Worm (Caenorhabditis elegans) whole organism, L1 larva: Measurements from ENCODE around the gene D1054.9.

Source experiments
- C04F5.9 ChIP-seq: sonication (generic microtip); optimal IDR thresholded peaks from 2 replicates; lab custom pipeline; 2016; ENCODE audit warnings: missing genetic modification characterization, missing compliant biosample characterization
- C34B4.2 ChIP-seq: sonication (generic microtip); optimal IDR thresholded peaks from 2 replicates; lab custom pipeline; 2017; ENCODE audit warnings: mild to moderate bottlenecking, missing genetic modification characterization, missing compliant biosample characterization
- F16B12.6 ChIP-seq: fragments of 150-350 bp; optimal IDR thresholded peaks from 2 replicates; lab custom pipeline; 2014; ENCODE audit warnings: missing biosample characterization, missing genetic modification characterization
- alr-1 ChIP-seq: fragments of 200-800 bp; sonication (Bioruptor generic); optimal IDR thresholded peaks from 2 replicates; lab custom pipeline; 2018; ENCODE audit warnings: borderline replicate concordance, mild to moderate bottlenecking, missing genetic modification characterization, missing compliant biosample characterization
- ama-1 ChIP-seq: fragments of 150-350 bp; optimal IDR thresholded peaks from 2 replicates; lab custom pipeline; 2014
- ceh-63 ChIP-seq: fragments of 200-800 bp; sonication (Bioruptor generic); optimal IDR thresholded peaks from 2 replicates; lab custom pipeline; 2018; ENCODE audit warnings: mild to moderate bottlenecking, missing genetic modification characterization, missing compliant biosample characterization
- ceh-88 ChIP-seq: fragments of 200-800 bp; sonication (Bioruptor generic); IDR thresholded peaks from 2 replicates; pipeline ENCODE4 v1.3.6; 2022; ENCODE audit warnings: missing genetic modification characterization, missing compliant biosample characterization
- ceh-90 ChIP-seq: sonication (generic microtip); optimal IDR thresholded peaks from 2 replicates; lab custom pipeline; 2016; ENCODE audit warnings: missing genetic modification characterization, missing compliant biosample characterization
- dsc-1 ChIP-seq: sonication (generic microtip); optimal IDR thresholded peaks from 2 replicates; lab custom pipeline; 2016; ENCODE audit warnings: mild to moderate bottlenecking, missing genetic modification characterization, missing compliant biosample characterization
- efl-1 ChIP-seq, 4 experiments: fragments of 150-350 bp; optimal IDR thresholded peaks in 3 of 4; peaks in 1 of 4; 1 replicate in 1 of 4; 2 replicates in 3 of 4; lab custom pipeline; 2014; ENCODE audit warnings: missing biosample characterization in 2 of 4, missing genetic modification characterization in 2 of 4, missing genetic modification reagents in 2 of 4
- efl-3 ChIP-seq: fragments of 200-800 bp; sonication (Bioruptor generic); optimal IDR thresholded peaks from 2 replicates; lab custom pipeline; 2018; ENCODE audit warnings: mild to moderate bottlenecking, missing genetic modification characterization, missing compliant biosample characterization
- egl-13 ChIP-seq: sonication (generic microtip); optimal IDR thresholded peaks from 2 replicates; lab custom pipeline; 2016; ENCODE audit warnings: missing genotype, missing genetic modification reagents, missing genetic modification characterization, missing compliant biosample characterization
- elt-2 ChIP-seq: sonication (generic microtip); optimal IDR thresholded peaks from 2 replicates; lab custom pipeline; 2016; ENCODE audit warnings: missing genetic modification characterization, mild to moderate bottlenecking, inconsistent platforms, missing compliant biosample characterization, missing genetic modification reagents
- elt-3 ChIP-seq, 6 experiments: fragments of 150-350 bp in 1 of 6; sonication (generic microtip); optimal IDR thresholded peaks; 2 replicates each; lab custom pipeline; 2017 to 2018; ENCODE audit warnings: missing biosample characterization in 6 of 6, missing genetic modification characterization in 6 of 6, inconsistent platforms in 1 of 6
- ets-5 ChIP-seq: fragments of 200-800 bp; sonication (Bioruptor generic); IDR thresholded peaks from 2 replicates; pipeline ENCODE4 v1.3.6; 2022; ENCODE audit warnings: missing genetic modification characterization, missing compliant biosample characterization
- fkh-10 ChIP-seq: sonication (generic microtip); optimal IDR thresholded peaks from 2 replicates; lab custom pipeline; 2017; ENCODE audit warnings: missing biosample characterization, missing genetic modification reagents, missing genetic modification characterization
- fos-1 ChIP-seq: fragments of 150-350 bp; optimal IDR thresholded peaks from 2 replicates; lab custom pipeline; 2014; ENCODE audit warnings: missing biosample characterization, missing genetic modification characterization
- isw-1 ChIP-seq: fragments of 200-800 bp; sonication (Bioruptor generic); IDR thresholded peaks from 2 replicates; pipeline ENCODE4 v1.3.6; 2022; ENCODE audit warnings: missing genetic modification characterization, missing compliant biosample characterization
- lin-14 ChIP-seq: fragments of 200-800 bp; sonication (Bioruptor generic); optimal IDR thresholded peaks from 2 replicates; lab custom pipeline; 2018; ENCODE audit warnings: mild to moderate bottlenecking, missing genetic modification characterization, moderate library complexity, missing compliant biosample characterization
- lin-15B ChIP-seq: fragments of 150-350 bp; sonication (generic microtip); optimal IDR thresholded peaks from 3 replicates; lab custom pipeline; 2014; ENCODE audit warnings: missing biosample characterization, missing genetic modification characterization
- lin-35 ChIP-seq, 2 experiments: fragments of 150-350 bp; optimal IDR thresholded peaks; 2 replicates each; lab custom pipeline; 2014; ENCODE audit warnings: missing biosample characterization in 2 of 2, missing genetic modification characterization in 2 of 2, missing genetic modification reagents in 2 of 2
- lsy-2 ChIP-seq, 2 experiments: fragments of 150-350 bp; optimal IDR thresholded peaks; 2 replicates each; lab custom pipeline; 2014; ENCODE audit warnings: missing biosample characterization in 2 of 2, missing genetic modification characterization in 2 of 2
- mab-9 ChIP-seq: fragments of 200-800 bp; sonication (Bioruptor generic); IDR thresholded peaks from 2 replicates; pipeline ENCODE4 v1.3.6; 2022; ENCODE audit warnings: missing genetic modification reagents, missing genetic modification characterization, missing compliant biosample characterization
- mdl-1 ChIP-seq, 2 experiments: fragments of 150-350 bp; optimal IDR thresholded peaks; 2 replicates each; lab custom pipeline; 2014 to 2017; ENCODE audit warnings: missing biosample characterization in 2 of 2, missing genetic modification characterization in 2 of 2, inconsistent platforms in 1 of 2
- mep-1 ChIP-seq: fragments of 150-350 bp; optimal IDR thresholded peaks from 2 replicates; lab custom pipeline; 2014; ENCODE audit warnings: missing biosample characterization, missing genetic modification characterization
- nhr-11 ChIP-seq: fragments of 150-350 bp; optimal IDR thresholded peaks from 2 replicates; lab custom pipeline; 2014; ENCODE audit warnings: missing biosample characterization, missing genetic modification characterization
- nhr-12 ChIP-seq: sonication (generic microtip); optimal IDR thresholded peaks from 2 replicates; lab custom pipeline; 2017; ENCODE audit warnings: missing biosample characterization, missing genetic modification characterization
- nhr-20 ChIP-seq: sonication (generic microtip); optimal IDR thresholded peaks from 2 replicates; lab custom pipeline; 2016; ENCODE audit warnings: mild to moderate bottlenecking, missing genetic modification characterization, missing compliant biosample characterization
- nhr-237 ChIP-seq: fragments of 150-350 bp; optimal IDR thresholded peaks from 2 replicates; lab custom pipeline; 2014; ENCODE audit warnings: missing biosample characterization, missing genetic modification characterization
- nhr-28 ChIP-seq: fragments of 150-350 bp; optimal IDR thresholded peaks from 2 replicates; lab custom pipeline; 2014; ENCODE audit warnings: missing biosample characterization, missing genetic modification characterization
- nhr-47 ChIP-seq: sonication (generic microtip); optimal IDR thresholded peaks from 2 replicates; lab custom pipeline; 2016; ENCODE audit warnings: mild to moderate bottlenecking, missing genetic modification characterization, moderate library complexity, missing compliant biosample characterization
- nhr-77 ChIP-seq: fragments of 150-350 bp; optimal IDR thresholded peaks from 2 replicates; lab custom pipeline; 2014; ENCODE audit warnings: missing biosample characterization, missing genetic modification characterization
- nhr-84 ChIP-seq: sonication (generic microtip); optimal IDR thresholded peaks from 2 replicates; lab custom pipeline; 2017; ENCODE audit warnings: missing biosample characterization, missing genetic modification characterization
- nhr-90 ChIP-seq: sonication (generic microtip); optimal IDR thresholded peaks from 2 replicates; lab custom pipeline; 2016; ENCODE audit warnings: mild to moderate bottlenecking, missing genetic modification characterization, missing compliant biosample characterization; ENCODE audit not compliant: poor library complexity
- pax-3 ChIP-seq: fragments of 200-800 bp; sonication (Bioruptor generic); optimal IDR thresholded peaks from 2 replicates; lab custom pipeline; 2018; ENCODE audit warnings: mild to moderate bottlenecking, missing genetic modification characterization, moderate library complexity, missing compliant biosample characterization
- pqm-1 ChIP-seq: sonication (generic microtip); optimal IDR thresholded peaks from 3 replicates; lab custom pipeline; 2017; ENCODE audit warnings: missing biosample characterization, missing genetic modification characterization
- skn-1 ChIP-seq: fragments of 150-350 bp; optimal IDR thresholded peaks from 2 replicates; lab custom pipeline; 2014; ENCODE audit warnings: missing biosample characterization, missing genetic modification characterization
- snpc-4 ChIP-seq: fragments of 150-350 bp; optimal IDR thresholded peaks from 2 replicates; lab custom pipeline; 2014; ENCODE audit warnings: missing biosample characterization, missing genetic modification characterization
- snu-23 ChIP-seq: sonication (generic microtip); optimal IDR thresholded peaks from 2 replicates; lab custom pipeline; 2016; ENCODE audit warnings: missing genetic modification characterization, missing compliant biosample characterization
- sup-37 ChIP-seq: fragments of 200-800 bp; sonication (Bioruptor generic); optimal IDR thresholded peaks from 2 replicates; lab custom pipeline; 2018; ENCODE audit warnings: mild to moderate bottlenecking, missing genetic modification characterization, missing compliant biosample characterization
- tbx-2 ChIP-seq: sonication (generic microtip); optimal IDR thresholded peaks from 2 replicates; lab custom pipeline; 2016; ENCODE audit warnings: missing genetic modification characterization, missing compliant biosample characterization
- unc-130 ChIP-seq: fragments of 150-350 bp; optimal IDR thresholded peaks from 2 replicates; lab custom pipeline; 2017; ENCODE audit warnings: missing biosample characterization, missing genetic modification characterization, inconsistent platforms
- unc-30 ChIP-seq: sonication (generic microtip); optimal IDR thresholded peaks from 2 replicates; lab custom pipeline; 2017; ENCODE audit warnings: missing biosample characterization, missing genetic modification characterization
- unc-86 ChIP-seq: sonication (generic microtip); optimal IDR thresholded peaks from 2 replicates; lab custom pipeline; 2016; ENCODE audit warnings: missing genetic modification characterization, missing compliant biosample characterization
- vab-15 ChIP-seq: sonication (generic microtip); optimal IDR thresholded peaks from 2 replicates; lab custom pipeline; 2017; ENCODE audit warnings: missing genotype, mild to moderate bottlenecking, missing genetic modification characterization, missing compliant biosample characterization
- xbp-1 ChIP-seq: sonication (generic microtip); optimal IDR thresholded peaks from 2 replicates; lab custom pipeline; 2016; ENCODE audit warnings: missing genetic modification characterization, missing compliant biosample characterization
- zip-4 ChIP-seq: fragments of 200-800 bp; sonication (Bioruptor generic); optimal IDR thresholded peaks from 2 replicates; lab custom pipeline; 2018; ENCODE audit warnings: mild to moderate bottlenecking, missing genetic modification characterization, moderate library complexity, missing compliant biosample characterization
- ztf-11 ChIP-seq, 2 experiments: sonication (generic microtip); optimal IDR thresholded peaks; 2 replicates each; lab custom pipeline; 2016 to 2017; ENCODE audit warnings: missing genetic modification characterization in 2 of 2, missing biosample characterization in 1 of 2, missing compliant biosample characterization in 1 of 2
- ztf-4 ChIP-seq: fragments of 150-350 bp; optimal IDR thresholded peaks from 2 replicates; lab custom pipeline; 2014; ENCODE audit warnings: missing biosample characterization, missing genetic modification characterization

Gene D1054.9

DNA sequence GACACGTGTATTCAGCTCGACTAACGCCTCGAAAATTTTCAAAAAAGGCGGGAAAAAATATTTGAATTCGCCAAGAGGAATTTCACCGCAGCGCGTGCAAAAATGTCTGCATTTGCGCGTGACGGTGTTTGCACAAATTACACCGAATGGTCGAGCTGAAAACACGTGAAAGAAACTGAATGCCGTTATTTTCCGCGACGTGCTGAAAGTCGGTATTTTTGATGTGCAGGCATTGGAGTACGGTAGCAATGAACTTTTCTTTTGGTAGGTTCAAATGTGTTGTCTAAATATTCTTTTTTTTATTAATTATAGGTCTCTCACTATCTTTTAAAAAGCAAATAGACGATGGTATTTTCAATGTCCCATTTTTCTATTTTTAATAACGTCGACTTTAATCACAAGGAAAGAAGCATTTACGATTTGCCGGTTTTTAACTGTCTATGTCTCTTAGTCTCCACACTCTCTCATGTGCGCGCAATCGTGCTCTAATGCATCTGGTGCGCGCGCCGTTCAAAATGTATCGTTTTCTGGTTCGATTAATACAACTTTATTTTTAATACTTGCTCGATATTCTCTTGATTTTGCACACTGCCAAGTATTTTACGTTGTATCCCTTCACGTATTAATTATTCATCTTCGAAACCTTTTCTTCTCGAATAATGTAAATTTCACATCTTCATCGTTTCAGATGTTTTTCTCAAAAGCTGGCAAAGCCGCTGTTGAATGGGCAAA lies 22.7 kb upstream of the D1054.9 start, which contains the start of the genes C29A12.1 and lig-1 (continued):
- TF ChIP-seq nhr-12 (tag; lab: Kevin White, UChicago), result no peak
- no peak for TF ChIP-seq F16B12.6 (tag; lab: Kevin White, UChicago)
- TF ChIP-seq nhr-28 (tag; lab: Kevin White, UChicago), result no peak
- TF ChIP-seq vab-15 (tag; lab: Kevin White, UChicago), result no peak
- TF ChIP-seq lin-15B (tag; lab: Kevin White, UChicago), result peak; percentile 42
- no peak for TF ChIP-seq fkh-10 (GFP tag; lab: Kevin White, UChicago)
- TF ChIP-seq efl-1 (optimal IDR thresholded peaks at IDR 0.05; lab: Kevin White, UChicago), result peak; percentile 26 to 73
- peak; percentile 79 to 97 for TF ChIP-seq efl-1 (GFP tag; optimal IDR thresholded peaks at IDR 0.05 in 1 of 2; lab: Kevin White, UChicago)
- TF ChIP-seq snpc-4, result no peak
- peak; percentile 30 for TF ChIP-seq skn-1 (tag; lab: Kevin White, UChicago)
- TF ChIP-seq ceh-63, result no peak
- no peak for TF ChIP-seq C04F5.9 (tag; lab: Kevin White, UChicago)
- TF ChIP-seq unc-30, result no peak
- no peak for TF ChIP-seq C34B4.2 (tag; lab: Kevin White, UChicago)
- TF ChIP-seq nhr-20, result peak; percentile 3
- no peak for TF ChIP-seq ztf-11 (tag; optimal IDR thresholded peaks at IDR 0.05; lab: Kevin White, UChicago)
- TF ChIP-seq zip-4, result no peak
- TF ChIP-seq lsy-2 (tag; optimal IDR thresholded peaks at IDR 0.05; lab: Kevin White, UChicago), result peak in 1 of 2 experiments; percentile 53
- no peak for TF ChIP-seq nhr-47 (tag; lab: Kevin White, UChicago)
- no peak for TF ChIP-seq ama-1 (lab: Kevin White, UChicago)
- no peak for TF ChIP-seq unc-86
- TF ChIP-seq xbp-1, result peak; percentile 16
- no peak for TF ChIP-seq tbx-2 (tag; lab: Kevin White, UChicago)
- no peak for TF ChIP-seq ets-5 (GFP tag; lab: Robert Waterston, UW)
- peak in 1 of 6 experiments; percentile 22 for TF ChIP-seq elt-3 (tag; optimal IDR thresholded peaks at IDR 0.05; lab: Kevin White, UChicago)
- no peak for TF ChIP-seq mab-9
- peak in 1 of 2 experiments; percentile 46 for TF ChIP-seq mdl-1 (tag; optimal IDR thresholded peaks at IDR 0.05; lab: Kevin White, UChicago)
- TF ChIP-seq nhr-90 (tag; lab: Kevin White, UChicago), result no peak
- TF ChIP-seq dsc-1 (tag; lab: Kevin White, UChicago), result no peak
- TF ChIP-seq unc-130 (tag; lab: Kevin White, UChicago), result peak; percentile 19
- no peak for TF ChIP-seq sup-37 (GFP tag; lab: Kevin White, UChicago)
- TF ChIP-seq pax-3 (tag; lab: Kevin White, UChicago), result no peak
- no peak for TF ChIP-seq nhr-84 (tag; lab: Kevin White, UChicago)
- TF ChIP-seq ztf-4 (tag; lab: Kevin White, UChicago), result no peak
- TF ChIP-seq nhr-77 (tag; lab: Kevin White, UChicago), result no peak
- no peak for TF ChIP-seq nhr-11 (tag; lab: Kevin White, UChicago)
- TF ChIP-seq nhr-237, result no peak
- no peak for TF ChIP-seq alr-1 (tag; lab: Kevin White, UChicago)
- no peak for TF ChIP-seq isw-1
- TF ChIP-seq lin-14, result peak; percentile 46
- no peak for TF ChIP-seq ceh-90
- TF ChIP-seq snu-23 (GFP tag; lab: Kevin White, UChicago), result peak; percentile 17
- TF ChIP-seq lin-35 (GFP tag; optimal IDR thresholded peaks at IDR 0.05; lab: Kevin White, UChicago), result peak; percentile 45 to 88
- no peak for TF ChIP-seq ceh-88 (GFP tag; lab: Robert Waterston, UW)
- no peak for TF ChIP-seq egl-13 (tag; lab: Kevin White, UChicago)
- TF ChIP-seq efl-3 (GFP tag; lab: Kevin White, UChicago), result no peak
- TF ChIP-seq mep-1 (tag; lab: Kevin White, UChicago), result no peak
- TF ChIP-seq fos-1 (tag; lab: Kevin White, UChicago), result no peak
- no peak for TF ChIP-seq pqm-1 (tag; lab: Kevin White, UChicago)
- no peak for TF ChIP-seq elt-2 (tag; lab: Kevin White, UChicago)
